Worm (Caenorhabditis elegans) whole organism, L4 larva: ENCODE results near the gene baf-1.
A peak's percentile ranks its signal among the peaks of the same experiment; 100 is the strongest.

Experiments
- F49E8.2 ChIP-seq: sonication (generic microtip); optimal IDR thresholded peaks from 2 replicates; lab custom pipeline; 2016; ENCODE audit warnings: missing compliant biosample characterization, mild to moderate bottlenecking, missing genetic modification characterization, borderline replicate concordance
- T20F7.1 ChIP-seq: fragments of 200-800 bp; sonication (Bioruptor generic); optimal IDR thresholded peaks from 2 replicates; lab custom pipeline; 2018; ENCODE audit warnings: mild to moderate bottlenecking, missing genetic modification characterization, missing compliant biosample characterization
- Y48G9A.11 ChIP-seq: fragments of 200-800 bp; sonication (Bioruptor generic); IDR thresholded peaks from 2 replicates; pipeline ENCODE4 v1.3.6; 2022; ENCODE audit warnings: missing genetic modification reagents, missing genetic modification characterization, missing compliant biosample characterization
- Y75B8A.6 ChIP-seq: fragments of 200-800 bp; sonication (Bioruptor generic); IDR thresholded peaks from 2 replicates; pipeline ENCODE4 v1.3.6; 2022; ENCODE audit warnings: missing genetic modification reagents, missing genetic modification characterization, missing compliant biosample characterization
- ZK337.2 ChIP-seq: fragments of 200-800 bp; sonication (Bioruptor generic); IDR thresholded peaks from 2 replicates; pipeline ENCODE4 v1.3.6; 2022; ENCODE audit warnings: missing genetic modification reagents, missing genetic modification characterization, missing compliant biosample characterization
- ZK546.5 ChIP-seq, 2 experiments: sonication (generic microtip); optimal IDR thresholded peaks; 2 replicates each; lab custom pipeline; 2017; ENCODE audit warnings: missing biosample characterization in 2 of 2, missing genetic modification characterization in 2 of 2
- aha-1 ChIP-seq: fragments of 150-350 bp; peaks from one replicate; lab custom pipeline; 2014; ENCODE audit warnings: missing biosample characterization, missing genetic modification characterization
- ama-1 ChIP-seq: fragments of 150-350 bp; optimal IDR thresholded peaks from 2 replicates; lab custom pipeline; 2014; ENCODE audit warnings: inconsistent platforms, mixed read lengths
- arid-1 ChIP-seq: fragments of 200-800 bp; sonication (Bioruptor generic); conservative IDR thresholded peaks from 2 replicates; pipeline ENCODE4 v1.3.6; 2022; ENCODE audit warnings: missing genetic modification reagents, missing genetic modification characterization, missing compliant biosample characterization
- ceh-28 ChIP-seq: fragments of 150-350 bp; optimal IDR thresholded peaks from 2 replicates; lab custom pipeline; 2014; ENCODE audit warnings: missing biosample characterization, missing genetic modification reagents, missing genetic modification characterization
- ceh-32 ChIP-seq: sonication (generic microtip); optimal IDR thresholded peaks from 2 replicates; lab custom pipeline; 2016; ENCODE audit warnings: mild to moderate bottlenecking, missing genetic modification characterization, missing compliant biosample characterization; ENCODE audit not compliant: poor library complexity
- ceh-82 ChIP-seq: sonication (generic microtip); optimal IDR thresholded peaks from 2 replicates; lab custom pipeline; 2017; ENCODE audit warnings: missing biosample characterization, missing genetic modification characterization
- daf-16 ChIP-seq, 3 experiments: sonication (generic microtip); optimal IDR thresholded peaks; 2 replicates each; lab custom pipeline; 2016 to 2017; ENCODE audit warnings: missing genetic modification characterization in 3 of 3, missing genetic modification reagents in 3 of 3, mild to moderate bottlenecking in 2 of 3, missing compliant biosample characterization in 2 of 3, missing biosample characterization in 1 of 3, moderate library complexity in 1 of 3
- daf-19 ChIP-seq: fragments of 200-800 bp; sonication (Bioruptor generic); conservative IDR thresholded peaks from 2 replicates; pipeline ENCODE4 v1.3.6; 2022; ENCODE audit warnings: missing genetic modification characterization, missing compliant biosample characterization
- dmd-9 ChIP-seq: fragments of 200-800 bp; sonication (Bioruptor generic); IDR thresholded peaks from 2 replicates; pipeline ENCODE4 v1.3.6; 2022; ENCODE audit warnings: missing genetic modification reagents, missing genetic modification characterization, missing compliant biosample characterization
- dve-1 ChIP-seq: sonication (generic microtip); optimal IDR thresholded peaks from 2 replicates; lab custom pipeline; 2017; ENCODE audit warnings: antibody characterized with exemption, mild to moderate bottlenecking, missing genetic modification characterization, missing compliant biosample characterization; ENCODE audit not compliant: insufficient read depth
- hlh-30 ChIP-seq: sonication (generic microtip); optimal IDR thresholded peaks from 2 replicates; lab custom pipeline; 2017; ENCODE audit warnings: antibody characterized with exemption, mild to moderate bottlenecking, missing genetic modification characterization, missing compliant biosample characterization; ENCODE audit not compliant: insufficient read depth
- jun-1 ChIP-seq: fragments of 150-350 bp; optimal IDR thresholded peaks from 2 replicates; lab custom pipeline; 2014; ENCODE audit warnings: missing biosample characterization, missing genetic modification reagents, missing genetic modification characterization
- lin-1 ChIP-seq: fragments of 200-800 bp; sonication (Bioruptor generic); IDR thresholded peaks from 2 replicates; pipeline ENCODE4 v1.3.6; 2022; ENCODE audit warnings: missing genetic modification reagents, missing genetic modification characterization, missing compliant biosample characterization
- lin-38 ChIP-seq: fragments of 200-800 bp; sonication (Bioruptor generic); IDR thresholded peaks from 2 replicates; pipeline ENCODE4 v1.3.6; 2022; ENCODE audit warnings: missing genetic modification reagents, missing genetic modification characterization, missing compliant biosample characterization
- lin-39 ChIP-seq: fragments of 150-350 bp; optimal IDR thresholded peaks from 2 replicates; lab custom pipeline; 2014; ENCODE audit warnings: missing biosample characterization, missing genetic modification reagents, missing genetic modification characterization
- lsy-2 ChIP-seq, 2 experiments: fragments of 150-350 bp in 1 of 2; sonication (generic microtip) in 1 of 2; optimal IDR thresholded peaks; 2 replicates each; lab custom pipeline; 2014 to 2017; ENCODE audit warnings: missing biosample characterization in 2 of 2, missing genetic modification characterization in 2 of 2
- mdl-1 ChIP-seq, 2 experiments: fragments of 150-350 bp in 1 of 2; sonication (generic microtip) in 1 of 2; optimal IDR thresholded peaks; 2 replicates each; lab custom pipeline; 2014 to 2017; ENCODE audit warnings: missing biosample characterization in 2 of 2, missing genetic modification characterization in 2 of 2
- mep-1 ChIP-seq: fragments of 150-350 bp; sonication (generic microtip); optimal IDR thresholded peaks from 3 replicates; lab custom pipeline; 2014; ENCODE audit warnings: missing biosample characterization, missing genetic modification characterization
- mes-2 ChIP-seq: sonication (generic microtip); optimal IDR thresholded peaks from 2 replicates; lab custom pipeline; 2016; ENCODE audit warnings: missing genotype, mild to moderate bottlenecking, missing genetic modification characterization, missing compliant biosample characterization; ENCODE audit not compliant: poor library complexity, severe bottlenecking
- mxl-3 ChIP-seq: fragments of 200-800 bp; sonication (Bioruptor generic); optimal IDR thresholded peaks from 2 replicates; lab custom pipeline; 2018; ENCODE audit warnings: mild to moderate bottlenecking, missing genetic modification characterization, missing compliant biosample characterization
- nhr-10 ChIP-seq: fragments of 150-350 bp; optimal IDR thresholded peaks from 2 replicates; lab custom pipeline; 2014; ENCODE audit warnings: missing biosample characterization, missing genetic modification characterization
- nhr-237 ChIP-seq: sonication (generic microtip); optimal IDR thresholded peaks from 2 replicates; lab custom pipeline; 2017; ENCODE audit warnings: missing biosample characterization, missing genetic modification characterization
- nhr-25 ChIP-seq: sonication (generic microtip); optimal IDR thresholded peaks from 2 replicates; lab custom pipeline; 2017; ENCODE audit warnings: missing genetic modification characterization, mild to moderate bottlenecking, missing compliant biosample characterization, antibody characterized with exemption, moderate library complexity, borderline replicate concordance; ENCODE audit not compliant: insufficient read depth
- nhr-28 ChIP-seq: fragments of 150-350 bp; optimal IDR thresholded peaks from 2 replicates; lab custom pipeline; 2014; ENCODE audit warnings: missing biosample characterization, missing genetic modification characterization
- nhr-41 ChIP-seq: fragments of 200-800 bp; sonication (Bioruptor generic); IDR thresholded peaks from 2 replicates; pipeline ENCODE4 v1.3.6; 2022; ENCODE audit warnings: missing genetic modification reagents, missing genetic modification characterization, missing compliant biosample characterization
- pqm-1 ChIP-seq: sonication (generic microtip); optimal IDR thresholded peaks from 2 replicates; lab custom pipeline; 2017; ENCODE audit warnings: missing biosample characterization, missing genetic modification characterization
- set-16 ChIP-seq: fragments of 200-800 bp; sonication (Bioruptor generic); IDR thresholded peaks from 2 replicates; pipeline ENCODE4 v1.3.6; 2022; ENCODE audit warnings: missing genetic modification reagents, missing genetic modification characterization, missing compliant biosample characterization
- snpc-1.2 ChIP-seq: fragments of 200-800 bp; sonication (Bioruptor generic); IDR thresholded peaks from 2 replicates; pipeline ENCODE4 v1.3.6; 2022; ENCODE audit warnings: missing genetic modification reagents, missing genetic modification characterization, missing compliant biosample characterization
- tra-1 ChIP-seq: fragments of 200-800 bp; sonication (Bioruptor generic); IDR thresholded peaks from 2 replicates; pipeline ENCODE4 v1.3.6; 2022; ENCODE audit warnings: missing genetic modification reagents, missing genetic modification characterization, missing compliant biosample characterization
- unc-130 ChIP-seq: sonication (generic microtip); optimal IDR thresholded peaks from 2 replicates; lab custom pipeline; 2016; ENCODE audit warnings: missing genetic modification reagents, missing genetic modification characterization, missing compliant biosample characterization
- unc-62 ChIP-seq, 3 experiments: fragments of 150-350 bp in 1 of 3; sonication (generic microtip); optimal IDR thresholded peaks in 2 of 3; peaks in 1 of 3; 1 replicate in 1 of 3; 2 replicates in 2 of 3; lab custom pipeline; 2014 to 2017; ENCODE audit warnings: missing biosample characterization in 3 of 3, missing genetic modification characterization in 3 of 3, missing genetic modification reagents in 3 of 3, missing genotype in 1 of 3
- vab-7 ChIP-seq: fragments of 200-800 bp; sonication (Bioruptor generic); IDR thresholded peaks from 2 replicates; pipeline ENCODE4 v1.3.6; 2022; ENCODE audit warnings: missing genetic modification reagents, missing genetic modification characterization, missing compliant biosample characterization
- zag-1 ChIP-seq: fragments of 150-350 bp; optimal IDR thresholded peaks from 2 replicates; lab custom pipeline; 2014; ENCODE audit warnings: missing biosample characterization, missing genetic modification characterization
- zip-11 ChIP-seq: fragments of 200-800 bp; sonication (Bioruptor generic); IDR thresholded peaks from 2 replicates; pipeline ENCODE4 v1.3.6; 2022; ENCODE audit warnings: missing genetic modification characterization, missing compliant biosample characterization
- zip-2 ChIP-seq: fragments of 150-350 bp; optimal IDR thresholded peaks from 2 replicates; lab custom pipeline; 2014; ENCODE audit warnings: missing biosample characterization, missing genetic modification characterization
- ztf-7 ChIP-seq: fragments of 150-350 bp; optimal IDR thresholded peaks from 2 replicates; lab custom pipeline; 2014; ENCODE audit warnings: missing biosample characterization, missing genetic modification characterization

The baf-1 gene

ce11 chrIII:9501072-9501471, 33.8 kb downstream of the baf-1 start:
- TF ChIP-seq mep-1 (tag; lab: Kevin White, UChicago) (peak; percentile 42), unc-130 (GFP tag; lab: Kevin White, UChicago) (no peak), unc-62 (GFP tag; optimal IDR thresholded peaks at IDR 0.05 in 1 of 2; lab: Kevin White, UChicago) (peak in 1 of 2 experiments; percentile 83), unc-62 (tag; optimal IDR thresholded peaks at IDR 0.05; lab: Kevin White, UChicago) (no peak), pqm-1 (tag; lab: Kevin White, UChicago) (no peak), hlh-30 (tag; lab: Kevin White, UChicago) (peak; percentile 21), lsy-2 (tag; optimal IDR thresholded peaks at IDR 0.05; lab: Kevin White, UChicago) (peak in 1 of 2 experiments; percentile 38)

ce11 chrIII:9502155-9502714, 35.0 kb downstream of the baf-1 start:
- no peak for TF ChIP-seq daf-19 (GFP tag; lab: Robert Waterston, UW)
- peak; percentile 65 for TF ChIP-seq nhr-28 (tag; lab: Kevin White, UChicago)
- TF ChIP-seq unc-62 (GFP tag; optimal IDR thresholded peaks at IDR 0.05 in 1 of 2; lab: Kevin White, UChicago) = peak in 1 of 2 experiments; percentile 96
- TF ChIP-seq unc-62 (tag; optimal IDR thresholded peaks at IDR 0.05; lab: Kevin White, UChicago) = no peak
- no peak for TF ChIP-seq zag-1
- peak; percentile 33 for TF ChIP-seq mxl-3 (GFP tag; lab: Kevin White, UChicago)
- no peak for TF ChIP-seq lin-39 (tag; lab: Kevin White, UChicago)
- TF ChIP-seq aha-1 (tag; lab: Kevin White, UChicago) = peak; percentile 85
- TF ChIP-seq nhr-25 (tag; lab: Kevin White, UChicago) = peak; percentile 11
- TF ChIP-seq dve-1 (tag; lab: Kevin White, UChicago) = peak; percentile 10
- no peak for TF ChIP-seq vab-7 (GFP tag; lab: Robert Waterston, UW)
- TF ChIP-seq Y48G9A.11 (GFP tag; lab: Robert Waterston, UW) = no peak
- peak in 1 of 2 experiments; percentile 31 for TF ChIP-seq lsy-2 (tag; optimal IDR thresholded peaks at IDR 0.05; lab: Kevin White, UChicago)

- TF ChIP-seq lin-38 (GFP tag; lab: Robert Waterston, UW) = peak; percentile 61
- TF ChIP-seq Y75B8A.6 (GFP tag; lab: Robert Waterston, UW) = no peak
- TF ChIP-seq ztf-7 (tag; lab: Kevin White, UChicago) = no peak
- TF ChIP-seq Y48G9A.11 (GFP tag; lab: Robert Waterston, UW) = peak; percentile 54; the same call in 1 of the 2 replicates
- TF ChIP-seq ZK546.5 (tag; optimal IDR thresholded peaks at IDR 0.05; lab: Kevin White, UChicago) = no peak
- peak; percentile 67; the same call in 1 of the 2 replicates for TF ChIP-seq snpc-1.2 (GFP tag; lab: Robert Waterston, UW)
- TF ChIP-seq dmd-9 = 0 out of 2 replicates have a peak, but pooled peaks have one; percentile 28
- TF ChIP-seq nhr-10 (tag; lab: Kevin White, UChicago) = no peak
- TF ChIP-seq unc-130 (GFP tag; lab: Kevin White, UChicago) = peak; percentile 65
- 0 out of 2 replicates have a peak, but pooled peaks have one; percentile 5 for TF ChIP-seq arid-1 (GFP tag; lab: Robert Waterston, UW)
- no peak for TF ChIP-seq mdl-1 (tag; optimal IDR thresholded peaks at IDR 0.05; lab: Kevin White, UChicago)
- TF ChIP-seq lin-1 (GFP tag; lab: Robert Waterston, UW) = no peak
- TF ChIP-seq set-16 (GFP tag; lab: Robert Waterston, UW) = no peak
- no peak for TF ChIP-seq nhr-41
Measured at ce11 chrIII:9504347-9504746, 37.1 kb downstream of the baf-1 start.

- TF ChIP-seq nhr-25 (tag; lab: Kevin White, UChicago) (no peak), ceh-82 (tag; lab: Kevin White, UChicago) (no peak), mes-2 (tag; lab: Kevin White, UChicago) (peak; percentile 21), unc-130 (GFP tag; lab: Kevin White, UChicago) (no peak), ZK337.2 (GFP tag; lab: Robert Waterston, UW) (no peak), ceh-28 (tag; lab: Kevin White, UChicago) (no peak), zip-2 (tag; lab: Kevin White, UChicago) (no peak), tra-1 (no peak), T20F7.1 (peak; percentile 46), nhr-28 (tag; lab: Kevin White, UChicago) (peak; percentile 65), lin-39 (tag; lab: Kevin White, UChicago) (no peak), mep-1 (tag; lab: Kevin White, UChicago) (peak; percentile 77), jun-1 (tag; lab: Kevin White, UChicago) (no peak), ama-1 (lab: Kevin White, UChicago) (peak; percentile 43), zip-11 (GFP tag; lab: Robert Waterston, UW) (no peak), aha-1 (tag; lab: Kevin White, UChicago) (peak; percentile 67), daf-16 (GFP tag; optimal IDR thresholded peaks at IDR 0.05; lab: Kevin White, UChicago) (no peak), daf-16 (tag; optimal IDR thresholded peaks at IDR 0.05; lab: Kevin White, UChicago) (peak; percentile 33), nhr-237 (tag; lab: Kevin White, UChicago) (no peak), F49E8.2 (no peak), ceh-32 (no peak)
Measured at ce11 chrIII:9507799-9508198, 40.5 kb downstream of the baf-1 start, which contains the start of gene vha-14. Gene vha-14 (plus strand): TSS chrIII:9508100.
